Fruit fly (Drosophila melanogaster) whole organism, pupa: ENCODE results near the gene CG42505.

Experiments used
- CG10348 ChIP-seq: fragments of 200-800 bp; sonication (Bioruptor generic); IDR thresholded peaks from 2 replicates; pipeline ENCODE4 v1.3.6; 2022; ENCODE audit warnings: missing biosample characterization, missing genetic modification characterization
- CG12605 ChIP-seq: fragments of 200-800 bp; sonication (Bioruptor generic); IDR thresholded peaks from 2 replicates; pipeline ENCODE4 v1.3.6; 2022; ENCODE audit warnings: missing biosample characterization, missing genetic modification characterization
- CG13204 ChIP-seq: fragments of 200-800 bp; sonication (Bioruptor generic); optimal IDR thresholded peaks from 2 replicates; lab custom pipeline; 2018; ENCODE audit warnings: missing biosample characterization, mild to moderate bottlenecking, missing genetic modification characterization, moderate library complexity
- CG14655 ChIP-seq: fragments of 200-800 bp; sonication (Bioruptor generic); optimal IDR thresholded peaks from 3 replicates; lab custom pipeline; 2017; ENCODE audit warnings: mild to moderate bottlenecking, missing biosample characterization, missing genetic modification reagents, missing genetic modification characterization
- CG34367 ChIP-seq: fragments of 200-800 bp; sonication (Bioruptor generic); optimal IDR thresholded peaks from 2 replicates; lab custom pipeline; 2018; ENCODE audit warnings: missing biosample characterization, mild to moderate bottlenecking, missing genetic modification characterization
- CG8301 ChIP-seq: fragments of 200-800 bp; sonication (Bioruptor generic); optimal IDR thresholded peaks from 2 replicates; lab custom pipeline; 2018; ENCODE audit warnings: missing biosample characterization, mild to moderate bottlenecking, missing genetic modification characterization
- D1 ChIP-seq: fragments of 200-800 bp; sonication (Bioruptor generic); optimal IDR thresholded peaks from 2 replicates; lab custom pipeline; 2018; ENCODE audit warnings: missing biosample characterization, mild to moderate bottlenecking, missing genetic modification characterization, moderate library complexity
- gl ChIP-seq: fragments of 200-800 bp; sonication (Bioruptor generic); optimal IDR thresholded peaks from 2 replicates; lab custom pipeline; 2018; ENCODE audit warnings: missing biosample characterization, mild to moderate bottlenecking, missing genetic modification characterization
- rn ChIP-seq: fragments of 200-800 bp; sonication (Bioruptor generic); IDR thresholded peaks from 2 replicates; pipeline ENCODE4 v1.3.6; 2022; ENCODE audit warnings: missing biosample characterization, missing genetic modification characterization

DNA sequence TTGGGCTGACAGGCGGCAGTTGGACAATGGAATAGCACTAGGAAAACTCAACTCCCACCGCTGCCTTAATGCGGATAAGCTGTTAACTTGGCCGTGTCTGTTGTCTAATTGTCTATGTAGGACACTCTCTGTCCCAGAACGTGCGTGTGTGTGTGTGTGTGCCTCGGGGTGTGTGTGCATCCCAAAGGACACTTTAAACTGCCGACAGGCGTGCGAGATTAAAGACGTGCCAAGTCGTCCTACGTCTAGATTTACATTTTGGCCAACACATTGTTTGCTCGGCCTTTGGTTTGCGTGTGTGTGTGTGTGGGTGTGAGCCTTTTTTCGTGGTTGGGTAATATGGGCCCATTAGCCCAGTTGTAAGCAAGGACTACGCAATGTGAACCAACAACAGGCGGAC is 33.4 kb downstream of the CG42505 start:
- no peak for TF ChIP-seq CG12605 (GFP tag; lab: Robert Waterston, UW)
- TF ChIP-seq CG8301 (tag; lab: Kevin White, UChicago): no peak
- TF ChIP-seq gl: no peak
- no peak for TF ChIP-seq CG14655
- no peak for TF ChIP-seq rn (GFP tag; lab: Robert Waterston, UW)
- no peak for TF ChIP-seq CG13204 (GFP tag; lab: Kevin White, UChicago)
- TF ChIP-seq D1 (tag; lab: Kevin White, UChicago): no peak
- no peak for TF ChIP-seq CG10348 (GFP tag; lab: Robert Waterston, UW)
- TF ChIP-seq CG34367 (tag; lab: Kevin White, UChicago): no peak
